Fruit fly (Drosophila melanogaster): ENCODE measurements around the gene Ge-1.

The Ge-1 gene

dm6 chr2L:11057333-11058110 is 43.2 kb downstream of the Ge-1 start (continued):
- TF ChIP-seq CG17385 (GFP tag; optimal IDR thresholded peaks at IDR 0.05) (peak; percentile 72), CG7556 (GFP tag; optimal IDR thresholded peaks at IDR 0.05) (peak; percentile 89), HLH4C (GFP tag; IDR thresholded peaks at IDR 0.05; ENCODE audit: partially characterized antibody) (no peak), D (optimal IDR thresholded peaks at IDR 0.05) (no peak), D (GFP tag; optimal IDR thresholded peaks at IDR 0.05) (peak; percentile 75), CG2116 (GFP tag; optimal IDR thresholded peaks at IDR 0.05) (peak; percentile 49), CG10979 (tag; optimal IDR thresholded peaks at IDR 0.05) (peak; percentile 90), wor (GFP tag; IDR thresholded peaks at IDR 0.05) (peak; percentile 63), CG18599 (GFP tag; optimal IDR thresholded peaks at IDR 0.05) (peak; percentile 56), tap (tag; optimal IDR thresholded peaks at IDR 0.05) (peak; percentile 47), Fer2 (tag; optimal IDR thresholded peaks at IDR 0.05) (peak; percentile 23), sens (GFP tag) (peak; percentile 97), dati (GFP tag; IDR thresholded peaks at IDR 0.05) (no peak), Ssrp (tag; optimal IDR thresholded peaks at IDR 0.05) (peak; percentile 68), fd64A (GFP tag; optimal IDR thresholded peaks at IDR 0.05) (peak; percentile 26), Hmx (GFP tag; optimal IDR thresholded peaks at IDR 0.05) (no peak), Rx (GFP tag; IDR thresholded peaks at IDR 0.05) (peak; percentile 65; the same call in 1 of the 2 replicates), tx (GFP tag; optimal IDR thresholded peaks at IDR 0.05) (peak; percentile 50), pros (GFP tag; optimal IDR thresholded peaks at IDR 0.05) (no peak), CG13894 (tag; optimal IDR thresholded peaks at IDR 0.05) (no peak), CG1647 (GFP tag; optimal IDR thresholded peaks at IDR 0.05) (peak; percentile 23), tna (GFP tag; IDR thresholded peaks at IDR 0.05; ENCODE audit: partially characterized antibody) (no peak), bab2 (GFP tag; optimal IDR thresholded peaks at IDR 0.05) (peak; percentile 54), CG4424 (GFP tag; optimal IDR thresholded peaks at IDR 0.05) (peak; percentile 62), CG33557 (GFP tag; optimal IDR thresholded peaks at IDR 0.05) (peak; percentile 67), Stat92E (GFP tag; optimal IDR thresholded peaks at IDR 0.05) (peak in 1 of 3 experiments; percentile 9), run (tag; optimal IDR thresholded peaks at IDR 0.05) (no peak), H15 (GFP tag; IDR thresholded peaks at IDR 0.05) (no peak; the same call in 2 of the 3 replicates), CG14860 (GFP tag; IDR thresholded peaks at IDR 0.05; ENCODE audit: partially characterized antibody) (no peak), Ets97D (GFP tag; optimal IDR thresholded peaks at IDR 0.05) (no peak), PHDP (tag; optimal IDR thresholded peaks at IDR 0.05) (peak; percentile 69), oc (tag; optimal IDR thresholded peaks at IDR 0.05) (peak; percentile 70), CG4854 (GFP tag; optimal IDR thresholded peaks at IDR 0.05) (no peak), vfl (GFP tag; optimal IDR thresholded peaks at IDR 0.05) (peak; percentile 26), amos (GFP tag; IDR thresholded peaks at IDR 0.05; ENCODE audit: partially characterized antibody) (no peak; the same call in 1 of the 2 replicates), CG16815 (GFP tag; optimal IDR thresholded peaks at IDR 0.05) (peak; percentile 83), cato (GFP tag; optimal IDR thresholded peaks at IDR 0.05; ENCODE audit: borderline replicate concordance) (peak; percentile 60), CG7987 (GFP tag; optimal IDR thresholded peaks at IDR 0.05) (peak; percentile 1), inv (GFP tag; IDR thresholded peaks at IDR 0.05; ENCODE audit: partially characterized antibody) (no peak), CG30020 (tag; optimal IDR thresholded peaks at IDR 0.05) (peak; percentile 40), Awh (GFP tag; IDR thresholded peaks at IDR 0.05) (peak; percentile 19; the same call in 1 of the 2 replicates), ato (GFP tag; IDR thresholded peaks at IDR 0.05; ENCODE audit: partially characterized antibody) (no peak), CG15601 (tag; optimal IDR thresholded peaks at IDR 0.05) (peak; percentile 45), Sin3A (optimal IDR thresholded peaks at IDR 0.05) (no peak), CG9215 (GFP tag; IDR thresholded peaks at IDR 0.05) (no peak; the same call in 1 of the 2 replicates), Dek (tag; optimal IDR thresholded peaks at IDR 0.05) (peak; percentile 27), pum (GFP tag; optimal IDR thresholded peaks at IDR 0.05) (peak; percentile 38), CG6765 (GFP tag; optimal IDR thresholded peaks at IDR 0.05) (peak; percentile 49)

All from whole organism, embryonic.